Fruit fly (Drosophila melanogaster) whole organism, wandering third instar larva: Measurements from ENCODE around the gene Sec5.

Source experiments
- Abd-B ChIP-seq: fragments of >200 bp; optimal IDR thresholded peaks from 2 replicates; lab custom pipeline; 2017; ENCODE audit warnings: missing biosample characterization, missing genetic modification characterization
- CG32264 ChIP-seq: fragments of 200-800 bp; sonication (Bioruptor generic); optimal IDR thresholded peaks from 2 replicates; lab custom pipeline; 2016; ENCODE audit warnings: missing biosample characterization, missing genetic modification characterization
- CrebA ChIP-seq: fragments of 200-800 bp; sonication (Bioruptor generic); optimal IDR thresholded peaks from 2 replicates; lab custom pipeline; 2016; ENCODE audit warnings: missing biosample characterization, mild to moderate bottlenecking, missing genetic modification characterization, borderline replicate concordance
- Dfd ChIP-seq: fragments of >200 bp; optimal IDR thresholded peaks from 2 replicates; lab custom pipeline; 2017; ENCODE audit warnings: missing biosample characterization, missing genetic modification characterization
- Dif ChIP-seq: fragments of 200-275, 200-300 bp; sonication (Bioruptor generic); optimal IDR thresholded peaks from 2 replicates; lab custom pipeline; 2018; ENCODE audit warnings: missing biosample characterization, missing genetic modification characterization; ENCODE audit not compliant: partially characterized antibody
- GATAd ChIP-seq: sonication (Bioruptor generic); optimal IDR thresholded peaks from 2 replicates; lab custom pipeline; 2016; ENCODE audit warnings: missing biosample characterization, missing genetic modification characterization
- HLH106 ChIP-seq: fragments of 200-800 bp; optimal IDR thresholded peaks from 3 replicates; lab custom pipeline; 2019; ENCODE audit warnings: missing biosample characterization, mild to moderate bottlenecking, missing genetic modification characterization, moderate library complexity
- Hnf4 ChIP-seq: fragments of 200-800 bp; sonication (Bioruptor generic); optimal IDR thresholded peaks from 2 replicates; lab custom pipeline; 2016; ENCODE audit warnings: missing biosample characterization, mild to moderate bottlenecking, missing genetic modification characterization
- Hr78 ChIP-seq: fragments of >200 bp; optimal IDR thresholded peaks from 2 replicates; lab custom pipeline; 2017; ENCODE audit warnings: missing biosample characterization, missing genetic modification characterization
- Hr83 ChIP-seq: fragments of 200-300 bp; sonication (Bioruptor generic); optimal IDR thresholded peaks from 2 replicates; lab custom pipeline; 2016; ENCODE audit warnings: missing biosample characterization, mild to moderate bottlenecking, missing genetic modification characterization, moderate library complexity; ENCODE audit not compliant: poor library complexity, severe bottlenecking
- Jra ChIP-seq: sonication (Bioruptor generic); optimal IDR thresholded peaks from 2 replicates; lab custom pipeline; 2016; ENCODE audit warnings: missing biosample characterization, missing genetic modification characterization
- Mio ChIP-seq: sonication (Bioruptor generic); optimal IDR thresholded peaks from 2 replicates; lab custom pipeline; 2016; ENCODE audit warnings: missing biosample characterization, missing genetic modification characterization
- Myc ChIP-seq: fragments of >200 bp; optimal IDR thresholded peaks from 2 replicates; lab custom pipeline; 2017
- OdsH ChIP-seq: fragments of 200-800 bp; sonication (Bioruptor generic); optimal IDR thresholded peaks from 2 replicates; lab custom pipeline; 2016; ENCODE audit warnings: missing biosample characterization, mild to moderate bottlenecking, missing genetic modification characterization
- Rel ChIP-seq, 2 experiments: fragments of 200-800 bp; sonication (Bioruptor generic) in 1 of 2; optimal IDR thresholded peaks; 2 replicates in 1 of 2; 3 replicates in 1 of 2; lab custom pipeline; 2016 to 2019; ENCODE audit warnings: mild to moderate bottlenecking in 2 of 2, missing biosample characterization in 2 of 2, missing genetic modification characterization in 2 of 2, moderate library complexity in 1 of 2
- Sp1 ChIP-seq: fragments of 200-800 bp; sonication (Bioruptor generic); optimal IDR thresholded peaks from 3 replicates; lab custom pipeline; 2019; ENCODE audit warnings: missing biosample characterization, mild to moderate bottlenecking, missing genetic modification characterization, moderate library complexity
- Vsx2 ChIP-seq: fragments of 200-300, 225-300 bp; sonication (Bioruptor generic); optimal IDR thresholded peaks from 2 replicates; lab custom pipeline; 2018; ENCODE audit warnings: missing biosample characterization, missing genetic modification characterization; ENCODE audit not compliant: partially characterized antibody
- br ChIP-seq: fragments of 200-800 bp; sonication (Bioruptor generic); optimal IDR thresholded peaks from 2 replicates; lab custom pipeline; 2016; ENCODE audit warnings: missing biosample characterization, missing genetic modification characterization
- brk ChIP-seq: fragments of 200-800 bp; sonication (Bioruptor generic); optimal IDR thresholded peaks from 2 replicates; lab custom pipeline; 2016; ENCODE audit warnings: missing biosample characterization, mild to moderate bottlenecking, missing genetic modification characterization
- dl ChIP-seq, 2 experiments: fragments of 175-275, 200-275 bp in 1 of 2; fragments of 200-275 bp in 1 of 2; sonication (Bioruptor generic); optimal IDR thresholded peaks; lab custom pipeline; 2018; ENCODE audit warnings: mild to moderate bottlenecking in 2 of 2, missing biosample characterization in 2 of 2, missing genetic modification characterization in 2 of 2, moderate library complexity in 2 of 2; ENCODE audit not compliant: partially characterized antibody in 2 of 2, insufficient read depth in 1 of 2
- dmrt93B ChIP-seq: fragments of 200-800 bp; sonication (Bioruptor generic); optimal IDR thresholded peaks from 2 replicates; lab custom pipeline; 2018; ENCODE audit warnings: missing biosample characterization, mild to moderate bottlenecking, missing genetic modification characterization
- dsf ChIP-seq: sonication (Bioruptor generic); optimal IDR thresholded peaks from 2 replicates; lab custom pipeline; 2016; ENCODE audit warnings: missing biosample characterization, missing genetic modification characterization, borderline replicate concordance
- foxo ChIP-seq, 2 experiments: fragments of 200-800 bp; sonication (Bioruptor generic); optimal IDR thresholded peaks; 2 replicates in 1 of 2; 3 replicates in 1 of 2; lab custom pipeline; 2016 to 2017; ENCODE audit warnings: missing biosample characterization in 2 of 2, missing genetic modification characterization in 2 of 2
- fru ChIP-seq: fragments of 200-800 bp; sonication (Bioruptor generic); optimal IDR thresholded peaks from 3 replicates; lab custom pipeline; 2016; ENCODE audit warnings: missing biosample characterization, mild to moderate bottlenecking, missing genetic modification characterization
- h ChIP-seq: fragments of 200-800 bp; sonication (Bioruptor generic); optimal IDR thresholded peaks from 3 replicates; lab custom pipeline; 2016; ENCODE audit warnings: missing biosample characterization, mild to moderate bottlenecking, missing genetic modification characterization
- lola ChIP-seq: fragments of >200 bp; optimal IDR thresholded peaks from 2 replicates; lab custom pipeline; 2017; ENCODE audit warnings: missing biosample characterization, missing genetic modification characterization
- pan ChIP-seq: fragments of >200 bp; optimal IDR thresholded peaks from 2 replicates; lab custom pipeline; 2017
- sage ChIP-seq: fragments of 200-800 bp; sonication (Bioruptor generic); optimal IDR thresholded peaks from 2 replicates; lab custom pipeline; 2016; ENCODE audit warnings: missing biosample characterization, mild to moderate bottlenecking, missing genetic modification characterization
- sv ChIP-seq: fragments of 200-800 bp; sonication (Bioruptor generic); optimal IDR thresholded peaks from 3 replicates; lab custom pipeline; 2016; ENCODE audit warnings: missing biosample characterization, missing genetic modification characterization
- usp ChIP-seq: fragments of >200 bp; optimal IDR thresholded peaks from 2 replicates; lab custom pipeline; 2017; ENCODE audit warnings: missing biosample characterization, missing genetic modification characterization
- woc ChIP-seq: sonication (Bioruptor generic); optimal IDR thresholded peaks from 2 replicates; lab custom pipeline; 2016; ENCODE audit warnings: missing biosample characterization, mild to moderate bottlenecking, missing genetic modification characterization

Sec5 gene

DNA sequence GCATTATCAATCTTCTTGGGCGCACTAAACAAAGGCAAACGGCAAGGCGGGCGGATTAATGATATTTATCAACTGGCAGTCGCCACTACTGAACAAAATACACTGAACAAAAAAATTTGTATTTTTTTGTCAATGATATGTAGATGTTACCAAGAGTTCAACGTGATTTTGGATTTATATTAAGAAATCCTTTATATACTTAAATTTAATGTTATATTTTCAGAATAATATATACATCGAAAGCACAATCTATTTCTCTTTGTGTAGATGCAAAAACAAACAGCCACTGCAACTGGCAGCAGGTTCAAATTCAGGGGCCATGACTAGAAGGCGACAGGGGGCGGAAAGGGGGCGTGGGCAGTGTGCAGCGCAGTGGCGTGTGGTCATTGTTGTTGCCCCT is 25.6 kb downstream of the Sec5 start:
- TF ChIP-seq HLH106 (tag; lab: Kevin White, UChicago) (peak; percentile 19), Sp1 (GFP tag; lab: Kevin White, UChicago) (peak; percentile 18), woc (GFP tag; lab: Kevin White, UChicago) (no peak)

DNA sequence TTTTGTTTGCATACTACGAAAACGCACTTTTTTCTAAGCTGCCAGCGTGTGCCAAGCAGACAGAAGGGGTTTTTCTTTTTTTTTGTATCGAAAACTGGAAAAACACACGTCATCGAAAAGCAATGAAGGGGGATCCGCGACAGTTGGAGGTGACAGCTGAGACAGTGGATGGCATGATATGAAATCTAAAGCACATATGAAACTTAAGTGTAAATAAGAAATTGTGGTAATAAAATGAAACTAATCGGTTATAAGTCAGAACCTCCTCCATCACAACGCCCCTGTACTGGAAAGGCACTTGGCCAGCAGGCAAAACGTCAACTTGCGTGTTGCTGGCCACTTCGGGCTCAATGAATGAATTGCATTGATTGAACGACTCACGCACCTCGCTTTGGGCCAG is 26.6 kb downstream of the Sec5 start:
- no peak for TF ChIP-seq Jra (GFP tag; lab: Kevin White, UChicago)
- no peak for TF ChIP-seq sage (GFP tag; lab: Kevin White, UChicago)
- no peak for TF ChIP-seq woc (GFP tag; lab: Kevin White, UChicago)
- no peak for TF ChIP-seq dl (GFP tag; optimal IDR thresholded peaks at IDR 0.05; lab: Kevin White, UChicago; ENCODE audit: insufficient read depth in 1 of 2, partially characterized antibody in 2 of 2)
- TF ChIP-seq Dfd (GFP tag; lab: Kevin White, UChicago), result no peak
- no peak for TF ChIP-seq lola (GFP tag; lab: Kevin White, UChicago)
- no peak for TF ChIP-seq fru (GFP tag; lab: Kevin White, UChicago)
- no peak for TF ChIP-seq GATAd (GFP tag; lab: Kevin White, UChicago)
- no peak for TF ChIP-seq brk

DNA sequence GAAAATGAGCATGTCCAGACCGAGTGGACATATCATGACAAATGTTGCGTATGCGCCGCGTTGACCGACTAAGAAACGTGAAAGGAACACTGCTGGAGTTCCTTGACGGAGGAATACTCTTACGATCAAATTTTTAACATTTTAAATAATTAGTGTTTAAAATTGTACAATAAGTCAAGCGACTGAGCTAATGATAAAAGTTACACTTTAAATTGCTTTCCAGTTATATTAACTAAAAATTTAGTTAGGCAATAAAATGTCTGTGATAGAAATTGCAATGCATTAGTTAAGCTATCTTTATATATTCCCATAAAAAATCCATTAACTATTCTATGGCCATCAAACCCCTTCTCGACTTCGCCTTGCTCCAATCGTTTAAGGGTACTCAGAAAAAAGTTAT is 27.7 kb downstream of the Sec5 start:
- no peak for TF ChIP-seq Vsx2

DNA sequence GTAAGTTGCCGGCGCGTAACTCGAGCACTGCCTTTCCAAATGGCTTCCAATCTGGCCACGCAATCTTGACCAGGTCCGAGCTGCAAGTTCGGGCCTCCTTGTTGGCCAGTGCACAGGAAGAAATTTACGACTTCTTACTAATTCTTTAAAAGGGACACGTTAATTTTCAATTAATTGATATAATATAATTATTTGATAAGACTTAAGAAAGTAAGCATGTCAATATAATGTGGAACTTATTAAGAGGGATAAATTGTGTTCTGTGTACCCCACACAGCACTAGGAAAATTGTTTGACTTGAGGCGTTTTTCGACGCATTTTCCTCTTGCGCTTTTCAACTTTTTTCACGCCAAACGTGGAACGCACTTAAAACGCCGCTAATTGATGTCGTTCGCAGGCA is 28.4 kb downstream of the Sec5 start:
- TF ChIP-seq Hnf4 (GFP tag; lab: Kevin White, UChicago) (no peak), OdsH (GFP tag; lab: Kevin White, UChicago) (no peak), dmrt93B (GFP tag; lab: Kevin White, UChicago) (no peak), usp (no peak), Rel (GFP tag; optimal IDR thresholded peaks at IDR 0.05; lab: Kevin White, UChicago) (no peak), Rel (tag; optimal IDR thresholded peaks at IDR 0.05; lab: Kevin White, UChicago) (no peak), Dif (GFP tag; lab: Kevin White, UChicago) (no peak), GATAd (GFP tag; lab: Kevin White, UChicago) (no peak), HLH106 (tag; lab: Kevin White, UChicago) (no peak), Myc (no peak)

DNA sequence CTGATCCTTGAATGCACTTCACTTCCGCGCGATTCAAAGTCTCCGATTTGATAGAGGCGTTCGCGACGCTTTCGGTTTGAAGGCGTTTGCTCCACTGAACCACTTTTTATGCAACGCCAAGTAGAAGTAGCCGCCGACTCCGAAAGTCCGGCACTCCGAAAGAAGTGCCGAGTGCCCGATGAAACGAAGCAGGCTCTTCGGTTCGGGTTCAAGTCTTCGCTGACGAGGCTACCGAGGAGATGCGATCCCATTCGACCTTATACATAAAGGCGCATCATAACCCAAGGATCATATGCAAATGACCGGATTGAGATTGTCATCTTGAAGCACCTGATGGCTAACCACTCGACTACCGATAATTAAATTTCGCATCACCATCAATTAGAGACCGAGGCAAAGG is 33.9 kb downstream of the Sec5 start, which contains the start of gene CG15414:
Gene CG15414 (minus strand): TSS at position 101 of the 400 bp plus-strand sequence.
- TF ChIP-seq fru (GFP tag; lab: Kevin White, UChicago) (no peak), Myc (no peak), brk (no peak), Dif (GFP tag; lab: Kevin White, UChicago) (no peak), Dfd (GFP tag; lab: Kevin White, UChicago) (no peak), Sp1 (GFP tag; lab: Kevin White, UChicago) (no peak), sage (GFP tag; lab: Kevin White, UChicago) (no peak), h (GFP tag; lab: Kevin White, UChicago) (no peak), pan (lab: Kevin White, UChicago) (no peak), OdsH (GFP tag; lab: Kevin White, UChicago) (no peak), Hr78 (GFP tag; lab: Kevin White, UChicago) (no peak), Vsx2 (no peak), dmrt93B (GFP tag; lab: Kevin White, UChicago) (no peak), dl (GFP tag; optimal IDR thresholded peaks at IDR 0.05; lab: Kevin White, UChicago; ENCODE audit: insufficient read depth in 1 of 2, partially characterized antibody in 2 of 2) (no peak), CrebA (GFP tag; lab: Kevin White, UChicago) (no peak)

DNA sequence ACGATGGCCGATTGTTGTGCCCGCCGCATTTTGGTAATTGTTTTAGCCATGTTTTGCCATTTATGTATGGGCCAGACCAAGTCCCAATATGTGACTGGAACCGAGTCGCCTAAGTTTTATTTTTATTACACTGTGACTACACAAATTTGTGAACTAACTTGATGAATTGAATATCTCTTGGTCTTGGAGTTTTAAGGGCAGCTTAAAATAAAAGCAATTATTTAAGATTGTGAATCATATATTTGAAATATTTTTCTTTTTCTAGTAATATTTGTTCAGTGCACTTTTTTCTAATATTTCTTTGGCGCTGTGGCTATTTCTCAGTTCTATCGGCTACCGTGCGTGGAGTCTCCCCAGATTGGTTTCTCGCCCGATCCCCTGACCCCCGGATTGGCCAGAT is 36.4 kb downstream of the Sec5 start:
- TF ChIP-seq CG32264 (GFP tag; lab: Kevin White, UChicago), result no peak
- TF ChIP-seq Rel (GFP tag; optimal IDR thresholded peaks at IDR 0.05; lab: Kevin White, UChicago), result no peak
- TF ChIP-seq Rel (tag; optimal IDR thresholded peaks at IDR 0.05; lab: Kevin White, UChicago), result no peak
- no peak for TF ChIP-seq usp
- TF ChIP-seq Myc, result no peak
- TF ChIP-seq sv (GFP tag; lab: Kevin White, UChicago), result no peak
- no peak for TF ChIP-seq br (GFP tag; lab: Kevin White, UChicago)
- TF ChIP-seq pan (lab: Kevin White, UChicago), result no peak
- no peak for TF ChIP-seq Jra (GFP tag; lab: Kevin White, UChicago)
- TF ChIP-seq Mio (GFP tag; lab: Kevin White, UChicago), result no peak
- TF ChIP-seq dsf (GFP tag; lab: Kevin White, UChicago), result no peak
- no peak for TF ChIP-seq foxo (GFP tag; optimal IDR thresholded peaks at IDR 0.05; lab: Kevin White, UChicago)
- TF ChIP-seq dmrt93B (GFP tag; lab: Kevin White, UChicago), result no peak
- no peak for TF ChIP-seq sage (GFP tag; lab: Kevin White, UChicago)
- TF ChIP-seq Hr83 (GFP tag; lab: Kevin White, UChicago), result no peak
- TF ChIP-seq Vsx2, result no peak
- TF ChIP-seq fru (GFP tag; lab: Kevin White, UChicago), result no peak
- no peak for TF ChIP-seq Abd-B
- TF ChIP-seq, all 38 proteins: peak for 0
